Worm (Caenorhabditis elegans): Measurements from ENCODE around the gene D2007.1.

ce11 chrIII:8126978-8127377 lies 28.3 kb upstream of the D2007.1 start:
- TF ChIP-seq sdc-2 (tag; optimal IDR thresholded peaks at IDR 0.05) (peak; percentile 37), ets-4 (tag; optimal IDR thresholded peaks at IDR 0.05) (no peak), ceh-2 (tag; optimal IDR thresholded peaks at IDR 0.05) (peak; percentile 28), mec-3 (tag; optimal IDR thresholded peaks at IDR 0.05; ENCODE audit: borderline replicate concordance) (no peak), rnt-1 (tag; optimal IDR thresholded peaks at IDR 0.05) (peak; percentile 9), hlh-30 (tag; optimal IDR thresholded peaks at IDR 0.05; ENCODE audit: insufficient read depth) (peak; percentile 22)

Data from whole organism, late embryonic.